Worm (Caenorhabditis elegans) whole organism, L2 larva: ENCODE data around the gene srg-5.
A peak's percentile ranks its signal among the peaks of the same experiment; 100 is the strongest.

Experiments used
- C34F6.9 ChIP-seq: fragments of 150-350 bp; optimal IDR thresholded peaks from 2 replicates; lab custom pipeline; 2014; ENCODE audit warnings: missing biosample characterization, missing genetic modification characterization
- F13H6.1 ChIP-seq: sonication (generic microtip); optimal IDR thresholded peaks from 2 replicates; lab custom pipeline; 2016; ENCODE audit warnings: missing genetic modification characterization, missing compliant biosample characterization
- R02D3.7 ChIP-seq: fragments of 150-350 bp; optimal IDR thresholded peaks from 2 replicates; lab custom pipeline; 2014; ENCODE audit warnings: missing biosample characterization, missing genetic modification characterization
- Y55F3AM.14 ChIP-seq: fragments of 200-800 bp; sonication (Bioruptor generic); optimal IDR thresholded peaks from 2 replicates; lab custom pipeline; 2018; ENCODE audit warnings: mild to moderate bottlenecking, missing genetic modification characterization, missing compliant biosample characterization
- alr-1 ChIP-seq: fragments of 150-350 bp; optimal IDR thresholded peaks from 2 replicates; lab custom pipeline; 2014; ENCODE audit warnings: missing biosample characterization, missing genetic modification characterization
- aly-2 ChIP-seq: fragments of 150-350 bp; optimal IDR thresholded peaks from 2 replicates; lab custom pipeline; 2014; ENCODE audit warnings: missing biosample characterization, missing genetic modification characterization
- ama-1 ChIP-seq: fragments of 150-350 bp; optimal IDR thresholded peaks from 2 replicates; lab custom pipeline; 2018; ENCODE audit warnings: inconsistent platforms
- blmp-1 ChIP-seq: sonication (generic microtip); optimal IDR thresholded peaks from 2 replicates; lab custom pipeline; 2017; ENCODE audit warnings: missing genetic modification characterization, mild to moderate bottlenecking, missing compliant biosample characterization, antibody characterized with exemption, moderate library complexity; ENCODE audit not compliant: insufficient read depth
- ceh-16 ChIP-seq: fragments of 150-350 bp; optimal IDR thresholded peaks from 2 replicates; lab custom pipeline; 2014; ENCODE audit warnings: missing biosample characterization, missing genetic modification characterization
- ceh-82 ChIP-seq: fragments of 150-350 bp; optimal IDR thresholded peaks from 2 replicates; lab custom pipeline; 2014; ENCODE audit warnings: missing biosample characterization, missing genetic modification characterization
- crh-2 ChIP-seq: sonication (generic microtip); optimal IDR thresholded peaks from 2 replicates; lab custom pipeline; 2017; ENCODE audit warnings: missing biosample characterization, missing genetic modification characterization
- dmd-4 ChIP-seq: sonication (generic microtip); optimal IDR thresholded peaks from 2 replicates; lab custom pipeline; 2017; ENCODE audit warnings: missing biosample characterization, missing genetic modification characterization
- egl-27 ChIP-seq: sonication (generic microtip); optimal IDR thresholded peaks from 3 replicates; lab custom pipeline; 2017; ENCODE audit warnings: missing biosample characterization, missing genetic modification reagents, missing genetic modification characterization
- elt-3 ChIP-seq: sonication (generic microtip); optimal IDR thresholded peaks from 2 replicates; lab custom pipeline; 2017; ENCODE audit warnings: missing biosample characterization, missing genetic modification characterization
- fos-1 ChIP-seq: fragments of 150-350 bp; optimal IDR thresholded peaks from 2 replicates; lab custom pipeline; 2014; ENCODE audit warnings: missing biosample characterization, missing genetic modification characterization
- gmeb-1 ChIP-seq: fragments of 150-350 bp; optimal IDR thresholded peaks from 2 replicates; lab custom pipeline; 2014; ENCODE audit warnings: missing biosample characterization, missing genetic modification characterization
- lin-13 ChIP-seq: fragments of 150-350 bp; optimal IDR thresholded peaks from 2 replicates; lab custom pipeline; 2014; ENCODE audit warnings: missing biosample characterization, missing genetic modification reagents, missing genetic modification characterization
- lin-39 ChIP-seq: fragments of 150-350 bp; optimal IDR thresholded peaks from 2 replicates; lab custom pipeline; 2014; ENCODE audit warnings: missing biosample characterization, missing genetic modification reagents, missing genetic modification characterization
- lsy-2 ChIP-seq, 2 experiments: fragments of 150-350 bp in 1 of 2; sonication (generic microtip) in 1 of 2; optimal IDR thresholded peaks; 2 replicates each; lab custom pipeline; 2014 to 2017; ENCODE audit warnings: missing biosample characterization in 2 of 2, missing genetic modification characterization in 2 of 2
- mab-5 ChIP-seq: fragments of 150-350 bp; optimal IDR thresholded peaks from 2 replicates; lab custom pipeline; 2014; ENCODE audit warnings: missing biosample characterization, missing genetic modification characterization
- mbf-1 ChIP-seq: sonication (generic microtip); optimal IDR thresholded peaks from 2 replicates; lab custom pipeline; 2017; ENCODE audit warnings: missing biosample characterization, missing genetic modification characterization
- mdl-1 ChIP-seq, 2 experiments: fragments of 150-350 bp in 1 of 2; sonication (generic microtip) in 1 of 2; optimal IDR thresholded peaks; 2 replicates each; lab custom pipeline; 2017; ENCODE audit warnings: missing biosample characterization in 2 of 2, missing genetic modification characterization in 2 of 2
- nhr-10 ChIP-seq: sonication (generic microtip); optimal IDR thresholded peaks from 2 replicates; lab custom pipeline; 2017; ENCODE audit warnings: missing biosample characterization, missing genetic modification characterization
- nhr-11 ChIP-seq: fragments of 150-350 bp; optimal IDR thresholded peaks from 2 replicates; lab custom pipeline; 2014; ENCODE audit warnings: missing biosample characterization, missing genetic modification characterization
- nhr-129 ChIP-seq: fragments of 150-350 bp; optimal IDR thresholded peaks from 2 replicates; lab custom pipeline; 2014; ENCODE audit warnings: missing biosample characterization, missing genetic modification characterization
- nhr-21 ChIP-seq: fragments of 150-350 bp; optimal IDR thresholded peaks from 2 replicates; lab custom pipeline; 2014; ENCODE audit warnings: missing biosample characterization, missing genetic modification characterization
- nhr-237 ChIP-seq: fragments of 150-350 bp; optimal IDR thresholded peaks from 2 replicates; lab custom pipeline; 2014; ENCODE audit warnings: missing biosample characterization, missing genetic modification characterization
- nhr-25 ChIP-seq: fragments of 150-350 bp; sonication (generic microtip); optimal IDR thresholded peaks from 3 replicates; lab custom pipeline; 2014; ENCODE audit warnings: missing biosample characterization, missing genetic modification characterization
- nhr-6 ChIP-seq: fragments of 150-350 bp; optimal IDR thresholded peaks from 2 replicates; lab custom pipeline; 2014; ENCODE audit warnings: missing biosample characterization, missing genetic modification characterization
- nhr-77 ChIP-seq: fragments of 150-350 bp; optimal IDR thresholded peaks from 2 replicates; lab custom pipeline; 2014; ENCODE audit warnings: missing biosample characterization, missing genetic modification characterization
- peb-1 ChIP-seq: fragments of 150-350 bp; optimal IDR thresholded peaks from 2 replicates; lab custom pipeline; 2014; ENCODE audit warnings: missing biosample characterization, missing genetic modification characterization
- sem-4 ChIP-seq: fragments of 150-350 bp; optimal IDR thresholded peaks from 2 replicates; lab custom pipeline; 2014; ENCODE audit warnings: missing biosample characterization, missing genetic modification reagents, missing genetic modification characterization
- sma-3 ChIP-seq: sonication (generic microtip); optimal IDR thresholded peaks from 2 replicates; lab custom pipeline; 2016; ENCODE audit warnings: missing genetic modification reagents, missing genetic modification characterization, missing compliant biosample characterization
- sma-9 ChIP-seq, 2 experiments: fragments of 150-350 bp in 1 of 2; sonication (generic microtip) in 1 of 2; optimal IDR thresholded peaks; 2 replicates each; lab custom pipeline; 2014 to 2016; ENCODE audit warnings: missing genetic modification characterization in 2 of 2, mild to moderate bottlenecking in 1 of 2, missing biosample characterization in 1 of 2, missing compliant biosample characterization in 1 of 2, missing genetic modification reagents in 1 of 2, moderate library complexity in 1 of 2
- snpc-4 ChIP-seq: fragments of 150-350 bp; optimal IDR thresholded peaks from 2 replicates; lab custom pipeline; 2014; ENCODE audit warnings: missing biosample characterization, missing genetic modification characterization
- unc-39 ChIP-seq: fragments of 150-350 bp; optimal IDR thresholded peaks from 2 replicates; lab custom pipeline; 2014; ENCODE audit warnings: missing biosample characterization, missing genetic modification characterization
- unc-55 ChIP-seq: fragments of 150-350 bp; sonication (generic microtip); optimal IDR thresholded peaks from 3 replicates; lab custom pipeline; 2014; ENCODE audit warnings: missing biosample characterization, missing genetic modification reagents, missing genetic modification characterization
- unc-62 ChIP-seq: fragments of 150-350 bp; optimal IDR thresholded peaks from 2 replicates; lab custom pipeline; 2014; ENCODE audit warnings: missing biosample characterization, missing genetic modification reagents, missing genetic modification characterization
- zag-1 ChIP-seq: fragments of 150-350 bp; optimal IDR thresholded peaks from 2 replicates; lab custom pipeline; 2014; ENCODE audit warnings: missing biosample characterization, missing genetic modification characterization
- ztf-1 ChIP-seq: fragments of 200-800 bp; sonication (Bioruptor generic); conservative IDR thresholded peaks from 2 replicates; pipeline ENCODE4 v1.3.6; 2022; ENCODE audit warnings: missing genetic modification characterization, missing compliant biosample characterization
- ztf-11 ChIP-seq: sonication (generic microtip); optimal IDR thresholded peaks from 2 replicates; lab custom pipeline; 2017; ENCODE audit warnings: missing biosample characterization, missing genetic modification characterization
- ztf-4 ChIP-seq: fragments of 150-350 bp; optimal IDR thresholded peaks from 2 replicates; lab custom pipeline; 2014; ENCODE audit warnings: missing biosample characterization, missing genetic modification characterization

The srg-5 gene

ce11 chrIII:6303787-6304186, 39.4 kb upstream of the srg-5 start:
- no peak for TF ChIP-seq lsy-2 (tag; optimal IDR thresholded peaks at IDR 0.05; lab: Kevin White, UChicago)
- no peak for TF ChIP-seq zag-1 (tag; lab: Kevin White, UChicago)
- no peak for TF ChIP-seq mdl-1 (tag; optimal IDR thresholded peaks at IDR 0.05; lab: Kevin White, UChicago)
- TF ChIP-seq nhr-237 (tag; lab: Kevin White, UChicago): no peak
- no peak for TF ChIP-seq nhr-77
- TF ChIP-seq, all 48 proteins: peak for 0

DNA sequence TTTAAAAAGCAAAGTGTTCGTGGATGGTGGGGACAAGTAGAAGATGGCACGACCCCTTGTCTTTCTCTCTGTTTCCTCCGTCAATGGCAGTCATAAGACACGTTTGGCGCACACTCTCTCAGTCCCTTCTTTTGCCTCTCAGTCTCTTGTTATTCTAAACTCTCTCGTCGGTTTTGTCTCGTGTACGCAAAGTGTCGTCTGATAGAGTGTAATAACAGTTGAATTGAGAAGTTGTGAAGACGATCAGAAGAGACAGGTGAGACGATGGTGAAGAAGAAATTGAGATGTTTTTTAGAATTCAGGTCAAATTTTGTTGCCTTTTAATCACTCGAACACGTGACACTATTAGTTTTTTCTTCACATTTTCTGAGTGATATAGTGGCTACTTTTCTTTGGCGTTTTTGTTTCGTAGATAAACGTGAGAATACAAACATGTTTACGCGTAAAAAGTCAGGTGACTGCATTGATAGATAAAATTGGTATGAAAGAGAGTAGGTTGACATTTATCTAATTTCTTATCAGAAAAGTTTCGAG, 38.8 kb upstream of the srg-5 start, which contains the start of gene F47D12.9:
TSS of gene F47D12.9 (minus strand) at position 267 of the 534 bp plus-strand sequence.
- TF ChIP-seq nhr-10 (tag; lab: Kevin White, UChicago): no peak
- TF ChIP-seq gmeb-1 (tag; lab: Kevin White, UChicago): peak; percentile 51
- peak; percentile 56 for TF ChIP-seq ama-1 (lab: Kevin White, UChicago)
- peak; percentile 87 for TF ChIP-seq nhr-25 (tag; lab: Kevin White, UChicago)
- TF ChIP-seq sma-3 (GFP tag; lab: Kevin White, UChicago): peak; percentile 89
- peak; percentile 36 for TF ChIP-seq lin-13
- peak; percentile 85 for TF ChIP-seq nhr-21 (tag; lab: Kevin White, UChicago)
- no peak for TF ChIP-seq aly-2 (tag; lab: Kevin White, UChicago)
- TF ChIP-seq mab-5 (tag; lab: Kevin White, UChicago): no peak
- TF ChIP-seq lsy-2 (tag; optimal IDR thresholded peaks at IDR 0.05; lab: Kevin White, UChicago): peak; percentile 56 to 85
- TF ChIP-seq egl-27 (tag; lab: Kevin White, UChicago): peak; percentile 25
- TF ChIP-seq lin-39: no peak
- no peak for TF ChIP-seq peb-1 (tag; lab: Kevin White, UChicago)
- peak; percentile 52 for TF ChIP-seq zag-1 (tag; lab: Kevin White, UChicago)
- peak; percentile 93 for TF ChIP-seq C34F6.9 (tag; lab: Kevin White, UChicago)
- peak; percentile 72 for TF ChIP-seq unc-55 (GFP tag; lab: Kevin White, UChicago)
- TF ChIP-seq nhr-11 (tag; lab: Kevin White, UChicago): no peak
- no peak for TF ChIP-seq R02D3.7 (tag; lab: Kevin White, UChicago)
- no peak for TF ChIP-seq mbf-1 (tag; lab: Kevin White, UChicago)
- no peak for TF ChIP-seq ztf-11 (tag; lab: Kevin White, UChicago)
- peak; percentile 4 to 80 for TF ChIP-seq mdl-1 (tag; optimal IDR thresholded peaks at IDR 0.05; lab: Kevin White, UChicago)
- TF ChIP-seq alr-1 (tag; lab: Kevin White, UChicago): no peak
- TF ChIP-seq sem-4 (tag; lab: Kevin White, UChicago): peak; percentile 82
- TF ChIP-seq crh-2 (tag; lab: Kevin White, UChicago): peak; percentile 86
- TF ChIP-seq blmp-1 (tag; lab: Kevin White, UChicago): peak; percentile 61
- no peak for TF ChIP-seq unc-39 (tag; lab: Kevin White, UChicago)
- TF ChIP-seq ceh-16 (tag; lab: Kevin White, UChicago): no peak
- TF ChIP-seq Y55F3AM.14: no peak
- TF ChIP-seq nhr-77: no peak
- no peak for TF ChIP-seq snpc-4
- TF ChIP-seq elt-3 (tag; lab: Kevin White, UChicago): no peak
- no peak for TF ChIP-seq dmd-4 (tag; lab: Kevin White, UChicago)
- TF ChIP-seq sma-9 (GFP tag; optimal IDR thresholded peaks at IDR 0.05; lab: Kevin White, UChicago): peak; percentile 54
- no peak for TF ChIP-seq sma-9 (tag; optimal IDR thresholded peaks at IDR 0.05; lab: Kevin White, UChicago)
- peak; percentile 69 for TF ChIP-seq nhr-6 (tag; lab: Kevin White, UChicago)
- TF ChIP-seq nhr-129 (tag; lab: Kevin White, UChicago): peak; percentile 93
- peak; percentile 49 for TF ChIP-seq ztf-4
- TF ChIP-seq fos-1 (tag; lab: Kevin White, UChicago): peak; percentile 43
- TF ChIP-seq F13H6.1: peak; percentile 68

ce11 chrIII:6300297-6300696, 36.0 kb upstream of the srg-5 start:
- no peak for TF ChIP-seq gmeb-1 (tag; lab: Kevin White, UChicago)
- TF ChIP-seq unc-62 (GFP tag; lab: Kevin White, UChicago): no peak
- TF ChIP-seq ama-1 (lab: Kevin White, UChicago): no peak
- TF ChIP-seq Y55F3AM.14: no peak
- no peak for TF ChIP-seq fos-1 (tag; lab: Kevin White, UChicago)
- no peak for TF ChIP-seq lin-13
- TF ChIP-seq mdl-1 (tag; optimal IDR thresholded peaks at IDR 0.05; lab: Kevin White, UChicago): no peak
- TF ChIP-seq ceh-82 (tag; lab: Kevin White, UChicago): no peak
- no peak for TF ChIP-seq ceh-16 (tag; lab: Kevin White, UChicago)
- TF ChIP-seq unc-55 (GFP tag; lab: Kevin White, UChicago): no peak
- no peak for TF ChIP-seq unc-39 (tag; lab: Kevin White, UChicago)
- no peak for TF ChIP-seq sem-4 (tag; lab: Kevin White, UChicago)
- no peak for TF ChIP-seq lin-39
- TF ChIP-seq mbf-1 (tag; lab: Kevin White, UChicago): no peak
- TF ChIP-seq nhr-25 (tag; lab: Kevin White, UChicago): no peak
- TF ChIP-seq lsy-2 (tag; optimal IDR thresholded peaks at IDR 0.05; lab: Kevin White, UChicago): no peak
- no peak for TF ChIP-seq dmd-4 (tag; lab: Kevin White, UChicago)
- no peak for TF ChIP-seq R02D3.7 (tag; lab: Kevin White, UChicago)
- TF ChIP-seq C34F6.9 (tag; lab: Kevin White, UChicago): no peak
- TF ChIP-seq ztf-1 (GFP tag; lab: Robert Waterston, UW): no peak
- TF ChIP-seq, all 48 proteins: peak for 0
